Worm (Caenorhabditis elegans) whole organism, L4/young adult: ENCODE data around the gene sqst-3.

Experiments used
- W03F9.2 ChIP-seq: fragments of 150-350 bp; optimal IDR thresholded peaks from 2 replicates; lab custom pipeline; 2014; ENCODE audit warnings: missing biosample characterization, missing genetic modification characterization
- dao-5 ChIP-seq: sonication (generic microtip); optimal IDR thresholded peaks from 2 replicates; lab custom pipeline; 2016; ENCODE audit warnings: missing genotype, missing genetic modification characterization, moderate library complexity, missing compliant biosample characterization
- him-1 ChIP-seq: sonication (generic microtip); optimal IDR thresholded peaks from 2 replicates; lab custom pipeline; 2016; ENCODE audit warnings: missing genotype, missing genetic modification reagents, missing genetic modification characterization, missing compliant biosample characterization

ce11 chrV:19212354-19212753 is 18.2 kb upstream of the sqst-3 start:
- TF ChIP-seq him-1 (tag; lab: Kevin White, UChicago): no peak
- TF ChIP-seq dao-5: no peak
- TF ChIP-seq W03F9.2 (tag; lab: Kevin White, UChicago): no peak
